Worm (Caenorhabditis elegans) whole organism, young adult: ENCODE results near the gene hif-1.

Source experiments
- D2030.7 ChIP-seq: fragments of 200-800 bp; sonication (Bioruptor generic); IDR thresholded peaks from 2 replicates; pipeline ENCODE4 v1.3.6; 2022; ENCODE audit warnings: missing genetic modification reagents, missing genetic modification characterization, missing compliant biosample characterization
- F49E8.2 ChIP-seq: sonication (generic microtip); optimal IDR thresholded peaks from 3 replicates; lab custom pipeline; 2017; ENCODE audit warnings: missing genetic modification characterization, mild to moderate bottlenecking, missing compliant biosample characterization, antibody characterized with exemption, moderate library complexity; ENCODE audit not compliant: insufficient read depth
- F55B11.4 ChIP-seq: sonication (generic microtip); optimal IDR thresholded peaks from 2 replicates; lab custom pipeline; 2016; ENCODE audit warnings: missing compliant biosample characterization, missing genetic modification characterization, borderline replicate concordance; ENCODE audit not compliant: insufficient read depth
- F57A8.1 ChIP-seq: fragments of 200-800 bp; sonication (Bioruptor generic); optimal IDR thresholded peaks from 2 replicates; lab custom pipeline; 2018; ENCODE audit warnings: mild to moderate bottlenecking, missing genetic modification characterization, moderate library complexity, missing compliant biosample characterization
- K12H6.12 ChIP-seq: fragments of 200-800 bp; sonication (Bioruptor generic); optimal IDR thresholded peaks from 2 replicates; lab custom pipeline; 2018; ENCODE audit warnings: mild to moderate bottlenecking, missing genetic modification characterization, missing compliant biosample characterization
- T07F8.4 ChIP-seq: sonication (generic microtip); optimal IDR thresholded peaks from 2 replicates; lab custom pipeline; 2016; ENCODE audit warnings: mild to moderate bottlenecking, missing genetic modification characterization, moderate library complexity, missing compliant biosample characterization
- Y67H2A.10 ChIP-seq: fragments of 200-800 bp; sonication (Bioruptor generic); conservative IDR thresholded peaks from 2 replicates; pipeline ENCODE4 v1.3.6; 2022; ENCODE audit warnings: missing genetic modification reagents, missing genetic modification characterization, missing compliant biosample characterization
- Y95B8A.8 ChIP-seq: fragments of 200-800 bp; sonication (Bioruptor generic); IDR thresholded peaks from 2 replicates; pipeline ENCODE4 v1.3.6; 2022; ENCODE audit warnings: missing genetic modification reagents, missing genetic modification characterization, missing compliant biosample characterization
- ama-1 ChIP-seq, 3 experiments: fragments of 150-350 bp in 1 of 3; sonication (generic microtip) in 2 of 3; optimal IDR thresholded peaks; 2 replicates each; lab custom pipeline; 2014 to 2018; ENCODE audit warnings: missing biosample characterization in 2 of 3, missing genetic modification characterization in 2 of 3, missing genetic modification reagents in 2 of 3
- aptf-3 ChIP-seq: fragments of 200-800 bp; sonication (Bioruptor generic); IDR thresholded peaks from 2 replicates; pipeline ENCODE4 v1.3.6; 2022; ENCODE audit warnings: missing genetic modification characterization, missing compliant biosample characterization
- atf-7 ChIP-seq: sonication (generic microtip); optimal IDR thresholded peaks from 2 replicates; lab custom pipeline; 2017; ENCODE audit warnings: mild to moderate bottlenecking, missing genetic modification characterization, missing compliant biosample characterization
- athp-1 ChIP-seq: sonication (generic microtip); optimal IDR thresholded peaks from 2 replicates; lab custom pipeline; 2017; ENCODE audit warnings: mild to moderate bottlenecking, missing genetic modification characterization, missing compliant biosample characterization
- cebp-1 ChIP-seq, 2 experiments: fragments of 200-800 bp in 1 of 2; sonication (Bioruptor generic) in 1 of 2; sonication (generic microtip) in 1 of 2; IDR thresholded peaks in 1 of 2; optimal IDR thresholded peaks in 1 of 2; 2 replicates each; pipeline versions ENCODE4 v1.3.6 to Lab custom; 2017 to 2022; ENCODE audit warnings: missing compliant biosample characterization in 2 of 2, missing genetic modification characterization in 2 of 2, mild to moderate bottlenecking in 1 of 2, missing genetic modification reagents in 1 of 2, moderate library complexity in 1 of 2
- ceh-27 ChIP-seq: fragments of 200-800 bp; sonication (Bioruptor generic); optimal IDR thresholded peaks from 2 replicates; lab custom pipeline; 2018; ENCODE audit warnings: mild to moderate bottlenecking, missing genetic modification characterization, moderate library complexity, missing compliant biosample characterization
- ceh-40 ChIP-seq: fragments of 200-800 bp; sonication (Bioruptor generic); IDR thresholded peaks from 2 replicates; pipeline ENCODE4 v1.3.6; 2022; ENCODE audit warnings: missing genetic modification characterization, missing compliant biosample characterization
- dox-1 ChIP-seq: fragments of 200-800 bp; sonication (Bioruptor generic); IDR thresholded peaks from 2 replicates; pipeline ENCODE4 v1.3.6; 2022; ENCODE audit warnings: missing genetic modification reagents, missing genetic modification characterization, missing compliant biosample characterization
- egrh-3 ChIP-seq: fragments of 200-800 bp; sonication (Bioruptor generic); IDR thresholded peaks from 2 replicates; pipeline ENCODE4 v1.3.6; 2022; ENCODE audit warnings: missing genetic modification reagents, missing genetic modification characterization, missing compliant biosample characterization
- fkh-3 ChIP-seq: sonication (generic microtip); optimal IDR thresholded peaks from 2 replicates; lab custom pipeline; 2016; ENCODE audit warnings: mild to moderate bottlenecking, missing genetic modification characterization, missing compliant biosample characterization
- him-1 ChIP-seq: sonication (generic microtip); optimal IDR thresholded peaks from 2 replicates; lab custom pipeline; 2016; ENCODE audit warnings: missing genotype, missing genetic modification reagents, missing genetic modification characterization, missing compliant biosample characterization
- hsf-1 ChIP-seq: fragments of 200-800 bp; sonication (Bioruptor generic); IDR thresholded peaks from 2 replicates; pipeline ENCODE4 v1.3.6; 2022; ENCODE audit warnings: missing genetic modification reagents, missing genetic modification characterization, missing compliant biosample characterization
- lin-35 ChIP-seq, 3 experiments: fragments of 150-350 bp in 2 of 3; sonication (generic microtip) in 1 of 3; optimal IDR thresholded peaks; 2 replicates each; lab custom pipeline; 2014 to 2018; ENCODE audit warnings: missing biosample characterization in 3 of 3, missing genetic modification characterization in 3 of 3, missing genetic modification reagents in 3 of 3
- lin-54 ChIP-seq: fragments of 200-800 bp; sonication (Bioruptor generic); optimal IDR thresholded peaks from 2 replicates; lab custom pipeline; 2018; ENCODE audit warnings: mild to moderate bottlenecking, missing genetic modification characterization, missing compliant biosample characterization
- madf-10 ChIP-seq: sonication (generic microtip); optimal IDR thresholded peaks from 2 replicates; lab custom pipeline; 2016; ENCODE audit warnings: mild to moderate bottlenecking, missing genetic modification characterization, missing compliant biosample characterization
- mxl-1 ChIP-seq: sonication (generic microtip); optimal IDR thresholded peaks from 2 replicates; lab custom pipeline; 2016; ENCODE audit warnings: missing genetic modification characterization, missing compliant biosample characterization
- nfya-1 ChIP-seq: sonication (generic microtip); optimal IDR thresholded peaks from 2 replicates; lab custom pipeline; 2017; ENCODE audit warnings: antibody characterized with exemption, missing compliant biosample characterization, missing genetic modification characterization, borderline replicate concordance; ENCODE audit not compliant: insufficient read depth
- nhr-120 ChIP-seq: fragments of 200-800 bp; sonication (Bioruptor generic); IDR thresholded peaks from 2 replicates; pipeline ENCODE4 v1.3.6; 2022; ENCODE audit warnings: missing genetic modification characterization, missing compliant biosample characterization
- nhr-80 ChIP-seq: sonication (generic microtip); optimal IDR thresholded peaks from 2 replicates; lab custom pipeline; 2016; ENCODE audit warnings: missing genetic modification characterization, missing compliant biosample characterization
- pha-4 ChIP-seq: fragments of 150-350 bp; sonication (generic microtip); optimal IDR thresholded peaks from 2 replicates; lab custom pipeline; 2014; ENCODE audit warnings: missing biosample characterization, missing genetic modification reagents, missing genetic modification characterization
- rec-8 ChIP-seq, 2 experiments: sonication (generic microtip); optimal IDR thresholded peaks; 2 replicates each; lab custom pipeline; 2016; ENCODE audit warnings: mild to moderate bottlenecking in 2 of 2, missing genetic modification characterization in 2 of 2, missing genetic modification reagents in 2 of 2, missing genotype in 2 of 2, missing biosample characterization in 1 of 2, missing compliant biosample characterization in 1 of 2, moderate library complexity in 1 of 2
- sdz-38 ChIP-seq: sonication (generic microtip); optimal IDR thresholded peaks from 2 replicates; lab custom pipeline; 2016; ENCODE audit warnings: missing genotype, missing genetic modification characterization, missing compliant biosample characterization
- snpc-3.4 ChIP-seq: sonication (generic microtip); optimal IDR thresholded peaks from 2 replicates; lab custom pipeline; 2017; ENCODE audit warnings: missing genetic modification characterization, mild to moderate bottlenecking, missing compliant biosample characterization, antibody characterized with exemption, moderate library complexity, missing genotype, missing genetic modification reagents
- tbx-9 ChIP-seq: sonication (generic microtip); optimal IDR thresholded peaks from 2 replicates; lab custom pipeline; 2016; ENCODE audit warnings: borderline replicate concordance, missing genetic modification characterization, inconsistent platforms, missing compliant biosample characterization
- zfh-2 ChIP-seq: fragments of 200-800 bp; sonication (Bioruptor generic); conservative IDR thresholded peaks from 2 replicates; pipeline ENCODE4 v1.3.6; 2022; ENCODE audit warnings: missing genetic modification reagents, missing genetic modification characterization, missing compliant biosample characterization
- ztf-25 ChIP-seq: fragments of 200-800 bp; sonication (Bioruptor generic); IDR thresholded peaks from 2 replicates; pipeline ENCODE4 v1.3.6; 2022; ENCODE audit warnings: missing genetic modification reagents, missing genetic modification characterization, missing compliant biosample characterization
- ztf-3 ChIP-seq: fragments of 200-800 bp; sonication (Bioruptor generic); optimal IDR thresholded peaks from 2 replicates; lab custom pipeline; 2018; ENCODE audit warnings: mild to moderate bottlenecking, missing genetic modification characterization, missing compliant biosample characterization
- ztf-6 ChIP-seq: fragments of 200-800 bp; sonication (Bioruptor generic); IDR thresholded peaks from 2 replicates; pipeline ENCODE4 v1.3.6; 2022; ENCODE audit warnings: missing genetic modification reagents, missing genetic modification characterization, missing compliant biosample characterization

hif-1 gene

ce11 chrV:20755494-20755893, 24.7 kb upstream of the hif-1 start:
- TF ChIP-seq cebp-1 (GFP tag; IDR thresholded peaks at IDR 0.05; lab: Robert Waterston, UW) (no peak), cebp-1 (tag; optimal IDR thresholded peaks at IDR 0.05; lab: Kevin White, UChicago) (peak; percentile 51), nhr-120 (GFP tag; lab: Robert Waterston, UW) (no peak), nhr-80 (tag; lab: Kevin White, UChicago) (peak; percentile 3), Y67H2A.10 (GFP tag; lab: Robert Waterston, UW) (no peak)

DNA sequence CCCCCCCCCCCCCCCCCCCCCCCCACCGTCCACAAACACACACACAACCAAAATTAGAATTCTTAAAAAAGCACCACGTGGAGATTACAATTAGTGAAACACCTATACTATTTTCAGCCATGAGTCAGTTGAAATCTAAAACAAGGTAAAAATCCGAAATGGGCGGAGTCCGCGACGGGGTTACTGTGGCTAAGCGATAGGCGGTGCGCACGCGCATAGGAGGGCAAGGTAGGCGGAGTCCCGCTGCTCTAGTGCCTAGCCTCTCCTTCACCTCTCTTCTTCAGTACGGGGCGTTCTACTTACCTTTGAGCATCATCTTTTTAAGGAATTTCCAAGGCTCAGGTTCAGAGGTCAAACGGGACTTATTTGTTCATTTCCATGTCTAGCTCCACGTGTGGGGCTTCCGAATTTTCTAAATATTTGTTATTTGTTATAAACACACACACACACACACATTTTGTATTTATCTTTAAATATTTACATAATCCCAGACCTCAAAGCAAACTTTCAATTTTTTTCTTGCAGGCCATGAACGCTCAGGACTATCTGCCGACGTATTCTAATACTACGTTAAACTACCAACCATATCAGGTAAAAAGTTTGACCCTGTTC, 23.7 kb upstream of the hif-1 start:
- TF ChIP-seq fkh-3 (tag; lab: Kevin White, UChicago) (peak; percentile 12), mxl-1 (tag; lab: Kevin White, UChicago) (no peak), him-1 (tag; lab: Kevin White, UChicago) (no peak), dox-1 (no peak), atf-7 (tag; lab: Kevin White, UChicago) (no peak), zfh-2 (GFP tag; lab: Robert Waterston, UW) (peak; percentile 66), egrh-3 (GFP tag; lab: Robert Waterston, UW) (no peak), rec-8 (tag; optimal IDR thresholded peaks at IDR 0.05; lab: Kevin White, UChicago) (no peak), tbx-9 (tag; lab: Kevin White, UChicago) (no peak), pha-4 (tag; lab: Kevin White, UChicago) (peak; percentile 95), lin-54 (GFP tag; lab: Kevin White, UChicago) (no peak), ceh-27 (GFP tag; lab: Kevin White, UChicago) (no peak), nfya-1 (tag; lab: Kevin White, UChicago) (no peak), sdz-38 (tag; lab: Kevin White, UChicago) (no peak), ceh-40 (GFP tag; lab: Robert Waterston, UW) (no peak), ztf-25 (GFP tag; lab: Robert Waterston, UW) (no peak)

ce11 chrV:20757255-20757654, 23.0 kb upstream of the hif-1 start:
- TF ChIP-seq F55B11.4 (tag; lab: Kevin White, UChicago) (no peak), zfh-2 (GFP tag; lab: Robert Waterston, UW) (peak; percentile 66; the same call in 1 of the 2 replicates), lin-35 (GFP tag; optimal IDR thresholded peaks at IDR 0.05; lab: Kevin White, UChicago) (no peak), Y95B8A.8 (GFP tag; lab: Robert Waterston, UW) (no peak), F49E8.2 (no peak), athp-1 (tag; lab: Kevin White, UChicago) (no peak), ama-1 (optimal IDR thresholded peaks at IDR 0.05; lab: Kevin White, UChicago) (no peak), ama-1 (GFP tag; optimal IDR thresholded peaks at IDR 0.05; lab: Kevin White, UChicago) (no peak)

DNA sequence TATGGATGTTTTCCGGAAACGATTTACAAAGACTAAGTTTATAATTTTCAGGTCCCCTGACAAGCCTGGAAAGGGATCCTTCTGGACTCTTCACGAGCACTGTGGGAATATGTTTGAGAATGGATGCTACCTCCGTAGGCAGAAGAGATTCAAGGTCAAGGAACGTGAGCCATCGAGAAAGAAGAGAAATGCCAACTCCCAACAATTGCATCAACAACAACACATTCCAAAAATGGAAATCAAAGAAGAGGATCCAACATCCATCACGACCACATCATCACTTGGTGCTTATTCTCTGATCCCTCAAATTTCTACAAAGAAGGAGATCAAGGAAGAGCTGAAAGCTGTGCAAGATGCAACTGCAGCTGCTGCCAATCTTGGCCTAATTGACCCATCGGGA, 22.1 kb upstream of the hif-1 start:
- no peak for TF ChIP-seq K12H6.12 (tag; lab: Kevin White, UChicago)
- no peak for TF ChIP-seq F57A8.1 (GFP tag; lab: Kevin White, UChicago)
- no peak for TF ChIP-seq ztf-6 (GFP tag; lab: Robert Waterston, UW)
- TF ChIP-seq snpc-3.4 (tag; lab: Kevin White, UChicago), result no peak
- no peak for TF ChIP-seq ztf-3
- TF ChIP-seq T07F8.4 (tag; lab: Kevin White, UChicago), result no peak
- no peak for TF ChIP-seq madf-10 (tag; lab: Kevin White, UChicago)
- no peak for TF ChIP-seq hsf-1
- TF ChIP-seq cebp-1 (GFP tag; IDR thresholded peaks at IDR 0.05; lab: Robert Waterston, UW), result no peak
- TF ChIP-seq cebp-1 (tag; optimal IDR thresholded peaks at IDR 0.05; lab: Kevin White, UChicago), result no peak
- no peak for TF ChIP-seq pha-4 (tag; lab: Kevin White, UChicago)
- TF ChIP-seq aptf-3, result no peak
- TF ChIP-seq dox-1, result no peak
- no peak for TF ChIP-seq D2030.7
